Fruit fly (Drosophila melanogaster): Measurements from ENCODE around the gene Paics.

DNA sequence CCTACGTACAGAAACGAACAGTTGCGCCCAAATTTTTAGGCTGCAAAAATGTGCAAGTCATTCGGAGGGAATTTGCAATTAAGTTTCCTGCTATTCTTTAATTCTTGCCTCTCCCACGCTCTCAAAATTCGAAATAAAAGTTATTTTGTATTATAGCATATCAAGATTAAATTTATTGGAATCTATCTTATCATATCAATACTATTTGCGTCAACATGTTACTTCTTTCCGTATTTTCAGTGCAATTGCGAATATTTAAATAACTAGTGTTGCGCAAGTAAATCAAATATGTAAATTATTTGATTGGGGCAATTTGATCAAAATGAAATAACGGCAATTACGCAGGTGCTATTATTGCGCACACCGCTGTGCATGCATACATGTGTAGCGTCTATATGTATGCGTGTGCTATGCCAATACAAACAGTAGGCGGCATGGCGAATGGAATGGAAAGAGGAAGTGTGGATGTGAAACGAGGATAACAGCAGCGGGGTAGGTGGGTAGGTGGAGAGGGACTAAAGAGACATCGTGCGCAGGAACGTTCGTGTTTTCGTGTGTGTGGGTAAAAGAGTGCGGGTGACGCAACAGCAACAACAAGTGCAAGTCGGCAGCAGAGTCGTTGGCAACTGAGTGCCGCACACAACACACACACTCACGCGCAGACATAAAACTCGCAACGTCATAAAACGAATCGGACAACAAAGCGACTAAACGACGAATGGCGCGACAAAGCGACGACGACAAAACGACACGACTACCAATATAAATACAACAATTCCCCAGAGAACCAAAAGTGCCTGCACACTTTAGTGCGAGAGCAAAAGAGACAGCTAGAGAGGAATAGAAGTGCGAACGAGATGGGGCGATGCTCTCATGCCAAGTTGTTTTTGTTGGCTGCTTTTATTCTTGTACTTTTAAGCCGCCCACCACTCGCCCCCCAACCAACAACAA is 24.7 kb downstream of the Paics start:
- no peak for TF ChIP-seq CTCF (optimal IDR thresholded peaks at IDR 0.05)
- no peak for TF ChIP-seq CG8478 (optimal IDR thresholded peaks at IDR 0.05)
